Worm (Caenorhabditis elegans) whole organism, mixed stage, embryonic: ENCODE results near the gene hmt-1.
A peak's percentile ranks its signal among the peaks of the same experiment; 100 is the strongest.

ENCODE experiments used
- M03D4.4 ChIP-seq: sonication (generic microtip); optimal IDR thresholded peaks from 2 replicates; lab custom pipeline; 2017; ENCODE audit warnings: mild to moderate bottlenecking, missing genetic modification characterization, missing compliant biosample characterization
- bed-3 ChIP-seq: fragments of 200-800 bp; sonication (Bioruptor generic); optimal IDR thresholded peaks from 3 replicates; lab custom pipeline; 2018; ENCODE audit warnings: mild to moderate bottlenecking, missing genetic modification characterization, moderate library complexity, missing compliant biosample characterization
- blmp-1 ChIP-seq: fragments of 150-350 bp; optimal IDR thresholded peaks from 2 replicates; lab custom pipeline; 2014; ENCODE audit warnings: missing biosample characterization, missing genetic modification characterization
- ceh-39 ChIP-seq: fragments of 150-350 bp; optimal IDR thresholded peaks from 2 replicates; lab custom pipeline; 2014; ENCODE audit warnings: missing biosample characterization, missing genetic modification characterization
- ceh-43 ChIP-seq: fragments of 200-800 bp; sonication (Bioruptor generic); optimal IDR thresholded peaks from 2 replicates; lab custom pipeline; 2018; ENCODE audit warnings: mild to moderate bottlenecking, missing genetic modification characterization, moderate library complexity, missing compliant biosample characterization
- ceh-83 ChIP-seq: fragments of 200-800 bp; sonication (Bioruptor generic); optimal IDR thresholded peaks from 2 replicates; lab custom pipeline; 2018; ENCODE audit warnings: mild to moderate bottlenecking, missing genetic modification characterization, missing compliant biosample characterization
- ces-1 ChIP-seq: fragments of 150-350 bp; optimal IDR thresholded peaks from 2 replicates; lab custom pipeline; 2014; ENCODE audit warnings: missing biosample characterization, missing genetic modification reagents, missing genetic modification characterization
- cnd-1 ChIP-seq: fragments of 200-800 bp; sonication (Bioruptor generic); optimal IDR thresholded peaks from 2 replicates; lab custom pipeline; 2018; ENCODE audit warnings: mild to moderate bottlenecking, missing genetic modification characterization, missing compliant biosample characterization
- drap-1 ChIP-seq: fragments of 200-800 bp; sonication (Bioruptor generic); optimal IDR thresholded peaks from 3 replicates; lab custom pipeline; 2018; ENCODE audit warnings: mild to moderate bottlenecking, missing genetic modification characterization, missing compliant biosample characterization
- elt-1 ChIP-seq: sonication (generic microtip); optimal IDR thresholded peaks from 2 replicates; lab custom pipeline; 2017; ENCODE audit warnings: missing genetic modification characterization, mild to moderate bottlenecking, missing compliant biosample characterization, antibody characterized with exemption, moderate library complexity, borderline replicate concordance; ENCODE audit not compliant: insufficient read depth
- elt-3 ChIP-seq: fragments of 150-350 bp; optimal IDR thresholded peaks from 2 replicates; lab custom pipeline; 2014; ENCODE audit warnings: missing biosample characterization, missing genetic modification characterization
- flh-1 ChIP-seq: fragments of 200-800 bp; sonication (Bioruptor generic); optimal IDR thresholded peaks from 2 replicates; lab custom pipeline; 2018; ENCODE audit warnings: mild to moderate bottlenecking, missing genetic modification characterization, moderate library complexity, missing compliant biosample characterization
- hlh-1 ChIP-seq: fragments of 150-350 bp; optimal IDR thresholded peaks from 2 replicates; lab custom pipeline; 2014; ENCODE audit warnings: missing biosample characterization, missing genetic modification reagents, missing genetic modification characterization
- lin-13 ChIP-seq: fragments of 150-350 bp; optimal IDR thresholded peaks from 2 replicates; lab custom pipeline; 2014; ENCODE audit warnings: missing biosample characterization, missing genetic modification characterization
- lin-32 ChIP-seq: fragments of 200-800 bp; sonication (Bioruptor generic); optimal IDR thresholded peaks from 2 replicates; lab custom pipeline; 2018; ENCODE audit warnings: mild to moderate bottlenecking, missing genetic modification characterization, missing compliant biosample characterization
- lsy-2 ChIP-seq: fragments of 150-350 bp; optimal IDR thresholded peaks from 2 replicates; lab custom pipeline; 2014; ENCODE audit warnings: missing biosample characterization, missing genetic modification characterization
- mep-1 ChIP-seq: fragments of 150-350 bp; optimal IDR thresholded peaks from 2 replicates; lab custom pipeline; 2017; ENCODE audit warnings: missing biosample characterization, missing genetic modification reagents, missing genetic modification characterization, inconsistent platforms
- mls-2 ChIP-seq: sonication (generic microtip); optimal IDR thresholded peaks from 2 replicates; lab custom pipeline; 2016; ENCODE audit warnings: mild to moderate bottlenecking, missing genetic modification characterization, moderate library complexity, missing compliant biosample characterization
- nhr-12 ChIP-seq: fragments of 150-350 bp; optimal IDR thresholded peaks from 2 replicates; lab custom pipeline; 2014; ENCODE audit warnings: missing biosample characterization, missing genetic modification characterization
- nhr-237 ChIP-seq: fragments of 150-350 bp; optimal IDR thresholded peaks from 2 replicates; lab custom pipeline; 2014; ENCODE audit warnings: missing biosample characterization, missing genetic modification characterization
- nhr-28 ChIP-seq: fragments of 150-350 bp; optimal IDR thresholded peaks from 2 replicates; lab custom pipeline; 2014; ENCODE audit warnings: missing biosample characterization, missing genetic modification characterization
- nhr-76 ChIP-seq: sonication (generic microtip); optimal IDR thresholded peaks from 2 replicates; lab custom pipeline; 2017; ENCODE audit warnings: missing biosample characterization, missing genetic modification characterization
- pha-4 ChIP-seq: fragments of 150-350 bp; optimal IDR thresholded peaks from 2 replicates; lab custom pipeline; 2018; ENCODE audit warnings: missing biosample characterization, missing genetic modification reagents, missing genetic modification characterization
- snpc-4 ChIP-seq: fragments of 150-350 bp; optimal IDR thresholded peaks from 2 replicates; lab custom pipeline; 2014; ENCODE audit warnings: missing biosample characterization, missing genetic modification characterization
- sptf-1 ChIP-seq: sonication (generic microtip); optimal IDR thresholded peaks from 2 replicates; lab custom pipeline; 2017; ENCODE audit warnings: mild to moderate bottlenecking, missing genetic modification characterization, moderate library complexity, missing compliant biosample characterization
- tbx-8 ChIP-seq: fragments of 200-800 bp; sonication (Bioruptor generic); optimal IDR thresholded peaks from 2 replicates; lab custom pipeline; 2018; ENCODE audit warnings: mild to moderate bottlenecking, missing genetic modification characterization, moderate library complexity, missing compliant biosample characterization
- unc-120 ChIP-seq: sonication (generic microtip); optimal IDR thresholded peaks from 2 replicates; lab custom pipeline; 2017; ENCODE audit warnings: missing genetic modification characterization, missing compliant biosample characterization; ENCODE audit not compliant: poor library complexity, severe bottlenecking
- unc-39 ChIP-seq: fragments of 150-350 bp; optimal IDR thresholded peaks from 2 replicates; lab custom pipeline; 2014; ENCODE audit warnings: missing biosample characterization, missing genetic modification characterization
- unc-62 ChIP-seq: fragments of 150-350 bp; optimal IDR thresholded peaks from 2 replicates; lab custom pipeline; 2014; ENCODE audit warnings: missing biosample characterization, missing genetic modification reagents, missing genetic modification characterization
- zip-8 ChIP-seq: fragments of 150-350 bp; optimal IDR thresholded peaks from 2 replicates; lab custom pipeline; 2014; ENCODE audit warnings: missing biosample characterization, missing genetic modification characterization
- ztf-11 ChIP-seq: fragments of 150-350 bp; optimal IDR thresholded peaks from 2 replicates; lab custom pipeline; 2014; ENCODE audit warnings: missing biosample characterization, missing genetic modification characterization

Gene hmt-1

ce11 chrIII:11119176-11119853 lies 19.6 kb upstream of the hmt-1 start, which contains the start of the genes sup-35 and Y48A6C.4 (continued):
- no peak for TF ChIP-seq nhr-12 (tag; lab: Kevin White, UChicago)
- TF ChIP-seq elt-1 (tag; lab: Kevin White, UChicago): no peak
- no peak for TF ChIP-seq nhr-76 (tag; lab: Kevin White, UChicago)
- TF ChIP-seq nhr-28: no peak
- peak; percentile 60 for TF ChIP-seq ceh-83 (GFP tag; lab: Kevin White, UChicago)
- TF ChIP-seq ceh-43 (GFP tag; lab: Kevin White, UChicago): peak; percentile 40
- TF ChIP-seq, all 35 proteins: peak for 18

DNA sequence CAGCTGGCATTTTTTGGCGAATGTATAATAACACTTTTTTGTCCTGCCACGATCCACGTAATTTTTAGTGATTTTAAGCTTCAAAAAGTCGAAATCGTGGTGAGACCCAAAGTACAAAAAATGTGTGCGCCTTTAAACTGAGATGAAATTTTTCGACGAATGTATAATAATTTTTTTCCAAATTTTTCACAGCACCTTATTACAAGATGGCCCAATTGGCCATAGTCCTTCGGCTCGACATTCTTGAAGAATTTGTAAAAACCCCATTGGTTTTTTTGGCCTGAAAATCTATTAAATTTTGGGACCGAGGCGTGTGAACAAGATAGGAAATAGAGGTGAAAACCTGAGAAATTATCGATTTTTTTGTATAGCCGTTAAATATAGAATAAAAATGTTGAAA lies 16.2 kb upstream of the hmt-1 start:
- TF ChIP-seq unc-39 (tag; lab: Kevin White, UChicago): no peak
- TF ChIP-seq lin-32 (GFP tag; lab: Kevin White, UChicago): no peak
- TF ChIP-seq bed-3: no peak
- TF ChIP-seq ceh-43 (GFP tag; lab: Kevin White, UChicago): no peak

- no peak for TF ChIP-seq unc-120 (tag; lab: Kevin White, UChicago)
- TF ChIP-seq blmp-1 (tag; lab: Kevin White, UChicago): no peak
- no peak for TF ChIP-seq nhr-28
- TF ChIP-seq snpc-4 (tag; lab: Kevin White, UChicago): no peak
- no peak for TF ChIP-seq unc-39 (tag; lab: Kevin White, UChicago)
- TF ChIP-seq mls-2 (tag; lab: Kevin White, UChicago): no peak
- no peak for TF ChIP-seq elt-1 (tag; lab: Kevin White, UChicago)
- no peak for TF ChIP-seq ceh-39 (tag; lab: Kevin White, UChicago)
Observed at ce11 chrIII:11113845-11114244, 14.1 kb upstream of the hmt-1 start.

ce11 chrIII:11112718-11113117 lies 13.0 kb upstream of the hmt-1 start:
- TF ChIP-seq tbx-8 (GFP tag; lab: Kevin White, UChicago): no peak
- TF ChIP-seq cnd-1 (tag; lab: Kevin White, UChicago): peak; percentile 6
- no peak for TF ChIP-seq ces-1
- no peak for TF ChIP-seq elt-1 (tag; lab: Kevin White, UChicago)

ce11 chrIII:11110756-11111155 lies 11.0 kb upstream of the hmt-1 start:
- TF ChIP-seq flh-1 (GFP tag; lab: Kevin White, UChicago) (no peak), unc-62 (GFP tag; lab: Kevin White, UChicago) (no peak), M03D4.4 (peak; percentile 14), drap-1 (GFP tag; lab: Kevin White, UChicago) (peak; percentile 4), sptf-1 (peak; percentile 74), elt-3 (tag; lab: Kevin White, UChicago) (no peak), lin-13 (tag; lab: Kevin White, UChicago) (no peak), mep-1 (tag; lab: Kevin White, UChicago) (peak; percentile 51), unc-39 (tag; lab: Kevin White, UChicago) (no peak), mls-2 (tag; lab: Kevin White, UChicago) (peak; percentile 53), nhr-12 (tag; lab: Kevin White, UChicago) (no peak), zip-8 (tag; lab: Kevin White, UChicago) (no peak), pha-4 (tag; lab: Kevin White, UChicago) (peak; percentile 14), hlh-1 (tag; lab: Kevin White, UChicago) (no peak), ces-1 (peak; percentile 40), cnd-1 (tag; lab: Kevin White, UChicago) (no peak), nhr-237 (tag; lab: Kevin White, UChicago) (no peak), ztf-11 (tag; lab: Kevin White, UChicago) (no peak), lsy-2 (tag; lab: Kevin White, UChicago) (peak; percentile 33), ceh-43 (GFP tag; lab: Kevin White, UChicago) (no peak)
